Worm (Caenorhabditis elegans) whole organism, late embryonic: ENCODE results near the gene srbc-13.

Experiments
- C38D4.7 ChIP-seq: fragments of 200-800 bp; sonication (Bioruptor generic); optimal IDR thresholded peaks from 2 replicates; lab custom pipeline; 2018; ENCODE audit warnings: mild to moderate bottlenecking, missing genetic modification characterization, moderate library complexity, missing compliant biosample characterization
- F13H6.1 ChIP-seq: sonication (generic microtip); optimal IDR thresholded peaks from 2 replicates; lab custom pipeline; 2016; ENCODE audit warnings: missing genetic modification characterization, missing compliant biosample characterization
- K02D7.2 ChIP-seq: sonication (generic microtip); optimal IDR thresholded peaks from 2 replicates; lab custom pipeline; 2017; ENCODE audit warnings: mild to moderate bottlenecking, missing genetic modification characterization, missing compliant biosample characterization
- ceh-18 ChIP-seq: sonication (generic microtip); optimal IDR thresholded peaks from 2 replicates; lab custom pipeline; 2016; ENCODE audit warnings: missing genetic modification characterization, missing compliant biosample characterization
- ceh-19 ChIP-seq: fragments of 200-800 bp; sonication (Bioruptor generic); optimal IDR thresholded peaks from 2 replicates; lab custom pipeline; 2018; ENCODE audit warnings: mild to moderate bottlenecking, missing genetic modification characterization, missing compliant biosample characterization
- ceh-22 ChIP-seq: sonication (generic microtip); optimal IDR thresholded peaks from 2 replicates; lab custom pipeline; 2017; ENCODE audit warnings: missing biosample characterization, missing genetic modification characterization
- ceh-24 ChIP-seq: sonication (generic microtip); optimal IDR thresholded peaks from 2 replicates; lab custom pipeline; 2016; ENCODE audit warnings: mild to moderate bottlenecking, missing genetic modification characterization, missing compliant biosample characterization
- ceh-31 ChIP-seq: sonication (generic microtip); optimal IDR thresholded peaks from 2 replicates; lab custom pipeline; 2016; ENCODE audit warnings: missing genetic modification characterization, missing compliant biosample characterization
- ceh-45 ChIP-seq: fragments of 200-800 bp; sonication (Bioruptor generic); IDR thresholded peaks from 2 replicates; pipeline ENCODE4 v1.3.6; 2022; ENCODE audit warnings: missing genetic modification reagents, missing genetic modification characterization, missing compliant biosample characterization
- ceh-48 ChIP-seq: sonication (generic microtip); optimal IDR thresholded peaks from 2 replicates; lab custom pipeline; 2016; ENCODE audit warnings: missing genetic modification characterization, inconsistent platforms, missing compliant biosample characterization
- che-1 ChIP-seq: sonication (generic microtip); optimal IDR thresholded peaks from 2 replicates; lab custom pipeline; 2016; ENCODE audit warnings: mild to moderate bottlenecking, missing genetic modification characterization, missing compliant biosample characterization
- dve-1 ChIP-seq: sonication (generic microtip); optimal IDR thresholded peaks from 2 replicates; lab custom pipeline; 2017; ENCODE audit warnings: antibody characterized with exemption, mild to moderate bottlenecking, missing genetic modification characterization, missing compliant biosample characterization
- elt-4 ChIP-seq: sonication (generic microtip); optimal IDR thresholded peaks from 2 replicates; lab custom pipeline; 2016; ENCODE audit warnings: missing genetic modification characterization, missing compliant biosample characterization
- eyg-1 ChIP-seq: sonication (generic microtip); optimal IDR thresholded peaks from 2 replicates; lab custom pipeline; 2016; ENCODE audit warnings: missing genotype, missing genetic modification characterization, missing compliant biosample characterization
- fkh-10 ChIP-seq: fragments of 150-350 bp; optimal IDR thresholded peaks from 2 replicates; lab custom pipeline; 2014; ENCODE audit warnings: missing biosample characterization, missing genetic modification reagents, missing genetic modification characterization
- gmeb-2 ChIP-seq: sonication (generic microtip); optimal IDR thresholded peaks from 2 replicates; lab custom pipeline; 2016; ENCODE audit warnings: missing genetic modification characterization, inconsistent platforms, missing compliant biosample characterization
- hlh-30 ChIP-seq: sonication (generic microtip); optimal IDR thresholded peaks from 2 replicates; lab custom pipeline; 2017; ENCODE audit warnings: antibody characterized with exemption, missing genetic modification characterization, missing compliant biosample characterization; ENCODE audit not compliant: insufficient read depth
- hlh-6 ChIP-seq: sonication (generic microtip); optimal IDR thresholded peaks from 2 replicates; lab custom pipeline; 2016; ENCODE audit warnings: missing genotype, missing genetic modification characterization, missing compliant biosample characterization
- lin-11 ChIP-seq: fragments of 200-800 bp; sonication (Bioruptor generic); optimal IDR thresholded peaks from 2 replicates; lab custom pipeline; 2018; ENCODE audit warnings: mild to moderate bottlenecking, missing genetic modification characterization, missing compliant biosample characterization
- madf-2 ChIP-seq: sonication (generic microtip); optimal IDR thresholded peaks from 2 replicates; lab custom pipeline; 2017; ENCODE audit warnings: missing genetic modification characterization, missing compliant biosample characterization
- nhr-11 ChIP-seq: fragments of 150-350 bp; optimal IDR thresholded peaks from 2 replicates; lab custom pipeline; 2014; ENCODE audit warnings: missing biosample characterization, missing genetic modification characterization
- npax-4 ChIP-seq: sonication (generic microtip); optimal IDR thresholded peaks from 2 replicates; lab custom pipeline; 2016; ENCODE audit warnings: missing genetic modification characterization, missing compliant biosample characterization
- pat-9 ChIP-seq: fragments of 200-800 bp; sonication (Bioruptor generic); optimal IDR thresholded peaks from 2 replicates; lab custom pipeline; 2018; ENCODE audit warnings: mild to moderate bottlenecking, missing genetic modification characterization, moderate library complexity, missing compliant biosample characterization
- pax-1 ChIP-seq: fragments of 150-350 bp; optimal IDR thresholded peaks from 2 replicates; lab custom pipeline; 2014; ENCODE audit warnings: missing biosample characterization, missing genetic modification characterization
- pha-4 ChIP-seq: fragments of 150-350 bp; optimal IDR thresholded peaks from 2 replicates; lab custom pipeline; 2018; ENCODE audit warnings: missing biosample characterization, missing genetic modification reagents, missing genetic modification characterization
- pqm-1 ChIP-seq: sonication (generic microtip); optimal IDR thresholded peaks from 2 replicates; lab custom pipeline; 2016; ENCODE audit warnings: missing genetic modification characterization, missing compliant biosample characterization
- pros-1 ChIP-seq: fragments of 150-350 bp; optimal IDR thresholded peaks from 2 replicates; lab custom pipeline; 2014; ENCODE audit warnings: missing biosample characterization, missing genetic modification reagents, missing genetic modification characterization
- rnt-1 ChIP-seq: sonication (generic microtip); optimal IDR thresholded peaks from 2 replicates; lab custom pipeline; 2016; ENCODE audit warnings: missing genetic modification characterization, missing compliant biosample characterization
- sox-2 ChIP-seq: fragments of 200-800 bp; sonication (Bioruptor generic); IDR thresholded peaks from 2 replicates; pipeline ENCODE4 v1.3.6; 2022; ENCODE audit warnings: missing genetic modification reagents, missing genetic modification characterization, missing compliant biosample characterization
- sox-4 ChIP-seq: sonication (generic microtip); optimal IDR thresholded peaks from 2 replicates; lab custom pipeline; 2017; ENCODE audit warnings: mild to moderate bottlenecking, missing genetic modification characterization, inconsistent platforms, missing compliant biosample characterization
- tbx-2 ChIP-seq: sonication (generic microtip); optimal IDR thresholded peaks from 2 replicates; lab custom pipeline; 2016; ENCODE audit warnings: missing genetic modification characterization, missing compliant biosample characterization
- ttx-3 ChIP-seq: sonication (generic microtip); optimal IDR thresholded peaks from 2 replicates; lab custom pipeline; 2016; ENCODE audit warnings: missing genetic modification reagents, missing genetic modification characterization, missing compliant biosample characterization
- unc-3 ChIP-seq, 2 experiments: fragments of 200-800 bp in 1 of 2; sonication (Bioruptor generic) in 1 of 2; sonication (generic microtip) in 1 of 2; conservative IDR thresholded peaks in 1 of 2; optimal IDR thresholded peaks in 1 of 2; 2 replicates each; pipeline versions ENCODE4 v1.3.6 to Lab custom; 2016 to 2022; ENCODE audit warnings: missing compliant biosample characterization in 2 of 2, missing genetic modification characterization in 2 of 2, missing genetic modification reagents in 1 of 2
- unc-42 ChIP-seq: sonication (generic microtip); optimal IDR thresholded peaks from 2 replicates; lab custom pipeline; 2016; ENCODE audit warnings: missing genotype, missing genetic modification characterization, missing compliant biosample characterization
- unc-55 ChIP-seq: sonication (generic microtip); optimal IDR thresholded peaks from 2 replicates; lab custom pipeline; 2017; ENCODE audit warnings: missing biosample characterization, missing genetic modification reagents, missing genetic modification characterization
- ztf-16 ChIP-seq: sonication (generic microtip); optimal IDR thresholded peaks from 2 replicates; lab custom pipeline; 2017; ENCODE audit warnings: missing genetic modification characterization, missing compliant biosample characterization

srbc-13 gene

DNA sequence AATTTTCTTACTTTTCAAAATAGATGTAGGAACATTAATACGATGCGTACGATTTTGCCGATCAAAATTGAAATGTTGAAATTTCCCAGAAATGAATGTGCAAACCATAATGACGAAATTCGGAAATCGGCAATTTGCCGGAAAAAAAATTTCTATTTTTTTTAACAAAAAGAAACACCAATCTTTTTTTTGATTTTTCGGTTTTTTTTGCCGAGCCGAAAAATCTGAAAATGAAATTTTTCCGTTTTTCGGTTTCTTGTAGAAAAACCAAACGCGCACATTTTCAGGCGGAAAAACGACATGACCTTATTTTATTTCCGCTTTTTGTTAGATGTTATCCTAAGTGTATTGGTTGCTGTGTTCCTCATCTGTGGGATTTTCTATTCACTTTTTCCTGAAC, at the start of gene srbc-13:
Gene srbc-13 (plus strand): TSS at position 301 of the 400 bp plus-strand sequence.
- no peak for TF ChIP-seq ceh-22 (tag; lab: Kevin White, UChicago)
- no peak for TF ChIP-seq pat-9 (tag; lab: Kevin White, UChicago)

DNA sequence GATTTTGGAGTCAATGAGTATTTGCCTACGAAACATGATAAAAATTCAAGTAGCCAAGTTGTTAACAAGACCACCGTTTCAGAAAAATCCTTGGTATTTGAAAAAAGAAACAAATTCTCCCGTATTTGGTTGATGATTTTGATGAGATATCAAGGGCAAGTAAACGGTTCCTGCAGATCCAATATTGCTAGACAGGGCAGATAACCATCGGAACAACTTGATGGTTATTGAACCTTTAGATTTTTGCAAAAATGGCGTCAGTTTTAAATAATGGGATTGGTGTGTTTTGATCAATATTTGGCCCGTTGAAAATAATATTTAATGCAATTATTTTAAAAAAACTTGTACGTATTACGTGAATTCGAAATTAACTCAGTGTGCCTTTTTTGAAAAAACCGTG, 47.4 kb upstream of the srbc-13 start:
- TF ChIP-seq sox-2 (no peak), ttx-3 (tag; lab: Kevin White, UChicago) (no peak), pax-1 (tag; lab: Kevin White, UChicago) (no peak), ceh-48 (tag; lab: Kevin White, UChicago) (no peak), sox-4 (no peak), ceh-31 (tag; lab: Kevin White, UChicago) (no peak), che-1 (tag; lab: Kevin White, UChicago) (no peak), rnt-1 (tag; lab: Kevin White, UChicago) (no peak), unc-3 (GFP tag; conservative IDR thresholded peaks at IDR 0.05; lab: Robert Waterston, UW) (no peak), unc-3 (tag; optimal IDR thresholded peaks at IDR 0.05; lab: Kevin White, UChicago) (no peak), pros-1 (tag; lab: Kevin White, UChicago) (no peak), unc-55 (GFP tag; lab: Kevin White, UChicago) (no peak), pqm-1 (tag; lab: Kevin White, UChicago) (no peak)

DNA sequence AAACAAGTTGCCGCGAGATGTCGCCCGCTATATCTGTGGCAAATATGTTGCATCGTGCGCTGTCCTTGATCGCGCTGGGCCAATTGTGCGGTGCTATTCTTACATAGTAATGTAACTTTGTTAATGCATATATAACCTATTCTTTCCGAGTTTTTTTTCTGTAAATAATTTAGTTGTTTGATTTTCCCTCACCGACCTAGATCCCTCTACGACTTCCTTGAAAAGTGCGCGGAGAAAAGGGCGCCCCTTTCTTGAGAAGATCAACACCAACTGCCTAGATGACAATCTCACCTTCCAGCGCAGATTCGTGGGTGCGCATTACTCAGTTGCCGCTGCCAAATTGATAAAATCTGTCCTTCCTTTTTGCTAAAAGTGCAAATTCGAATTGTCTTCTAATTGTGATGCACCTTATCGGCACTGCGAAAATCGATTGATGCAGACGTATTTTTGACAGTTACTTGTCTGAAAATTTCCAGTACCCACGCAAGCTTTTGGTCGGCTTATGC, 46.0 kb upstream of the srbc-13 start:
- TF ChIP-seq tbx-2 (tag; lab: Kevin White, UChicago) (no peak), fkh-10 (GFP tag; lab: Kevin White, UChicago) (no peak), madf-2 (no peak), pha-4 (no peak), hlh-30 (tag; lab: Kevin White, UChicago) (no peak), ceh-18 (tag; lab: Kevin White, UChicago) (no peak), sox-4 (no peak), C38D4.7 (GFP tag; lab: Kevin White, UChicago) (no peak), unc-42 (tag; lab: Kevin White, UChicago) (no peak), K02D7.2 (tag; lab: Kevin White, UChicago) (no peak), ztf-16 (tag; lab: Kevin White, UChicago) (no peak), lin-11 (tag; lab: Kevin White, UChicago) (no peak), ceh-48 (tag; lab: Kevin White, UChicago) (no peak), F13H6.1 (tag; lab: Kevin White, UChicago) (no peak), pros-1 (tag; lab: Kevin White, UChicago) (no peak), gmeb-2 (tag; lab: Kevin White, UChicago) (no peak), hlh-6 (tag; lab: Kevin White, UChicago) (no peak), nhr-11 (tag; lab: Kevin White, UChicago) (no peak), sox-2 (no peak), ceh-19 (GFP tag; lab: Kevin White, UChicago) (no peak)

DNA sequence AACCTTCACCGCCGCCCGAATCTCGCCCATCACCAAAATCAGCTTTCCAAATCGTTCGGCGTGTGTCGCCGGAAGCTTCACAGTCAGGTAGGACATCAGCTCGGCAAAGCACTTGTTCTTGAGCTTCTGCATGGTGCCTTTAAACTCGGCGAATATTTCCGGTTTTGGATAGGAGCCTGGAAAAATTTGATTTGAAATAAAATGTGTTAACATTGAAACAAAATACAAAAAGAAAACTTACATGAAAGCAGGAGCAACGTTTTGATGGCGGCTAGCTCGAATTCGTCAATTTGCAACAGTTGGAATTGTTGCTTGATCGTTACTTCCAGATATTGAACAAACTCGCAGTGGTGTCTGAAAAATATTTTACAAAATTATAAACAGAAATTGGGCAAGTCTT, 44.9 kb upstream of the srbc-13 start:
- TF ChIP-seq ceh-24 (tag; lab: Kevin White, UChicago) = no peak
- TF ChIP-seq ceh-48 (tag; lab: Kevin White, UChicago) = no peak
- no peak for TF ChIP-seq dve-1 (tag; lab: Kevin White, UChicago)
- no peak for TF ChIP-seq hlh-6 (tag; lab: Kevin White, UChicago)
- TF ChIP-seq gmeb-2 (tag; lab: Kevin White, UChicago) = no peak
- TF ChIP-seq madf-2 = no peak
- TF ChIP-seq ceh-45 = no peak

DNA sequence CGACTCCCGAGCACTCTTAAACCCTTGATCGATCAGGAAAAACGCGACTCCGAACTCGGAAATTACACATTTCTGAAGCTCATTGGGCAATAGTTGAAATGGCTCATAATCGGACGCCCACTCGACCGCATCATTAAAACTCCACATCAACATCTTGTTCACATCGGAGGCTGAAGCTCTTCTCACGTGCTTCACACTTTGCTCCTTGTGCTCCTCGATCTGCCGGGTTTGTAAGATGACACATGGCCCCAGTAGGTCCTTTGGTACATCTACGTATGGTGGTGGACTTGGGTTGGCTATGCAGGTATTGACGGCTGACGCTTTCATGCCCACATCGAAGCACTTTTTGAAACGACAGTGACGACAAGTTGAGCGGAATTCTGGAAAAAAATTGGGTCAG, 44.1 kb upstream of the srbc-13 start:
- TF ChIP-seq ztf-16 (tag; lab: Kevin White, UChicago) (no peak), sox-4 (no peak), npax-4 (tag; lab: Kevin White, UChicago) (no peak), ceh-22 (tag; lab: Kevin White, UChicago) (no peak), unc-42 (tag; lab: Kevin White, UChicago) (no peak), elt-4 (tag; lab: Kevin White, UChicago) (no peak), ttx-3 (tag; lab: Kevin White, UChicago) (no peak), eyg-1 (no peak)
